Worm (Caenorhabditis elegans): ENCODE measurements around the gene paqr-3.
"Not testable (repeated sequence)": the region's sequence is repeated elsewhere in the genome, so short reads cannot be mapped to it uniquely, and the experiment has no call there.

Gene paqr-3

ce11 chrIV:14383474-14383873, at the start of gene paqr-3:
paqr-3 (minus strand) TSS chrIV:14383683.
- no peak for TF ChIP-seq unc-3 (GFP tag; conservative IDR thresholded peaks at IDR 0.05)
- TF ChIP-seq unc-3 (tag; optimal IDR thresholded peaks at IDR 0.05), result no peak
- TF ChIP-seq madf-2 (tag; optimal IDR thresholded peaks at IDR 0.05), result no peak
- TF ChIP-seq Y22D7AL.16 (tag; optimal IDR thresholded peaks at IDR 0.05), result no peak
- TF ChIP-seq gmeb-2 (tag; optimal IDR thresholded peaks at IDR 0.05), result no peak
- no peak for TF ChIP-seq lin-11 (tag; optimal IDR thresholded peaks at IDR 0.05)
- TF ChIP-seq dve-1 (tag; optimal IDR thresholded peaks at IDR 0.05), result no peak
- TF ChIP-seq nhr-11 (tag; optimal IDR thresholded peaks at IDR 0.05), result no peak
- no peak for TF ChIP-seq K09A11.1 (tag; optimal IDR thresholded peaks at IDR 0.05; ENCODE audit: insufficient read depth)
- no peak for TF ChIP-seq C38D4.7 (GFP tag; optimal IDR thresholded peaks at IDR 0.05)
- no peak for TF ChIP-seq ceh-6 (GFP tag; optimal IDR thresholded peaks at IDR 0.05)
- TF ChIP-seq elt-4 (tag; optimal IDR thresholded peaks at IDR 0.05), result no peak
- TF ChIP-seq zip-5 (tag; optimal IDR thresholded peaks at IDR 0.05), result no peak
- no peak for TF ChIP-seq eyg-1 (tag; optimal IDR thresholded peaks at IDR 0.05)
- TF ChIP-seq hlh-6 (tag; optimal IDR thresholded peaks at IDR 0.05), result no peak

ce11 chrIV:14430853-14431252, 47.4 kb upstream of the paqr-3 start, which contains the start of gene F55B11.4:
F55B11.4 (minus strand) TSS chrIV:14430920.
- TF ChIP-seq elt-2 (tag; optimal IDR thresholded peaks at IDR 0.05) (no peak), hlh-15 (tag; optimal IDR thresholded peaks at IDR 0.05) (no peak), ztf-16 (tag; optimal IDR thresholded peaks at IDR 0.05) (no peak), sox-4 (tag; optimal IDR thresholded peaks at IDR 0.05) (no peak), che-1 (tag; optimal IDR thresholded peaks at IDR 0.05) (no peak), ceh-9 (tag; optimal IDR thresholded peaks at IDR 0.05) (no peak), sox-2 (GFP tag; IDR thresholded peaks at IDR 0.05) (no peak), ceh-14 (tag; optimal IDR thresholded peaks at IDR 0.05) (no peak), tbx-2 (tag; optimal IDR thresholded peaks at IDR 0.05) (no peak), Y22D7AL.16 (tag; optimal IDR thresholded peaks at IDR 0.05) (no peak), ama-1 (optimal IDR thresholded peaks at IDR 0.05) (no peak), rnt-1 (tag; optimal IDR thresholded peaks at IDR 0.05) (no peak)

ce11 chrIV:14427395-14427794, 43.9 kb upstream of the paqr-3 start, which contains the start of gene F55B11.5:
F55B11.5 (plus strand) TSS chrIV:14427695.
- not testable (repeated sequence) for TF ChIP-seq sdc-2, ceh-9, unc-42 (tag; optimal IDR thresholded peaks at IDR 0.05)

- TF ChIP-seq ceh-30 (tag; optimal IDR thresholded peaks at IDR 0.05) (no peak), ceh-22 (tag; optimal IDR thresholded peaks at IDR 0.05) (no peak), pros-1 (tag; optimal IDR thresholded peaks at IDR 0.05) (no peak), pha-2 (tag; optimal IDR thresholded peaks at IDR 0.05) (no peak), zip-5 (tag; optimal IDR thresholded peaks at IDR 0.05) (no peak), Y22D7AL.16 (tag; optimal IDR thresholded peaks at IDR 0.05) (no peak), F13H6.1 (tag; optimal IDR thresholded peaks at IDR 0.05) (no peak), unc-42 (tag; optimal IDR thresholded peaks at IDR 0.05) (no peak), nhr-232 (tag; optimal IDR thresholded peaks at IDR 0.05) (no peak), C08G9.2 (tag; optimal IDR thresholded peaks at IDR 0.05) (no peak), T23F11.4 (GFP tag; optimal IDR thresholded peaks at IDR 0.05) (no peak), K02D7.2 (tag; optimal IDR thresholded peaks at IDR 0.05) (no peak), hlh-6 (tag; optimal IDR thresholded peaks at IDR 0.05) (no peak), tbx-2 (tag; optimal IDR thresholded peaks at IDR 0.05) (no peak), ets-4 (tag; optimal IDR thresholded peaks at IDR 0.05) (no peak), pha-4 (tag; optimal IDR thresholded peaks at IDR 0.05) (no peak), ceh-19 (GFP tag; optimal IDR thresholded peaks at IDR 0.05) (no peak), ceh-24 (tag; optimal IDR thresholded peaks at IDR 0.05) (no peak)
Measured at ce11 chrIV:14424396-14424795, 40.9 kb upstream of the paqr-3 start, which contains the start of gene F55B11.3. F55B11.3 (plus strand) TSS chrIV:14424696.
